Worm (Caenorhabditis elegans): ENCODE measurements around the gene T22F3.12.

DNA sequence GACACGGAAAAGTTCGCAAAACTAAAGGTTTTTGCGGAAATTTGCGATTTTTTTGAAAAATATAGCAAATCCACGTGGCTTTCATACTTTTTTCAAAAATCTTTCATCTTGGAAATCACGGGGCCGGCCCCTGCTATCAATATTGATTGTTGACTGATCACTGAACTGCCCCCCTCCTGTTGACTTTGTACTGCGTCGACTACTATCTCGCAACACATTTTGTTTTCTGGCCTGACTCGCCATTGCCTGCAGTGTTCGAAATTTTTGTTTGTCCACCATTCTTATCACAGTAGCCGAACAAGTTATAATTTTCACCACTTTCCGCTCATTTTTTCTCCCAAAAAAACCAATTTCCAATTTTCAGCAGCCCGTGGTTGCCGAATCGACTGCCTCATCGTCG lies 11.0 kb downstream of the T22F3.12 start:
- TF ChIP-seq unc-3 (GFP tag; conservative IDR thresholded peaks at IDR 0.05) (no peak), unc-3 (tag; optimal IDR thresholded peaks at IDR 0.05) (no peak), mec-3 (tag; optimal IDR thresholded peaks at IDR 0.05; ENCODE audit: borderline replicate concordance) (no peak), dmd-4 (tag; optimal IDR thresholded peaks at IDR 0.05; ENCODE audit: borderline replicate concordance) (no peak), npax-4 (tag; optimal IDR thresholded peaks at IDR 0.05) (no peak)

Measured in whole organism, late embryonic.